Fruit fly (Drosophila melanogaster) whole organism, pupa: ENCODE measurements around the gene sphinx2.
A peak's percentile ranks its signal among the peaks of the same experiment; 100 is the strongest.

Experiments used
- CG10348 ChIP-seq: fragments of 200-800 bp; sonication (Bioruptor generic); IDR thresholded peaks from 2 replicates; pipeline ENCODE4 v1.3.6; 2022; ENCODE audit warnings: missing biosample characterization, missing genetic modification characterization
- CG12605 ChIP-seq: fragments of 200-800 bp; sonication (Bioruptor generic); IDR thresholded peaks from 2 replicates; pipeline ENCODE4 v1.3.6; 2022; ENCODE audit warnings: missing biosample characterization, missing genetic modification characterization
- CG13204 ChIP-seq: fragments of 200-800 bp; sonication (Bioruptor generic); optimal IDR thresholded peaks from 2 replicates; lab custom pipeline; 2018; ENCODE audit warnings: missing biosample characterization, mild to moderate bottlenecking, missing genetic modification characterization, moderate library complexity
- CG14655 ChIP-seq: fragments of 200-800 bp; sonication (Bioruptor generic); optimal IDR thresholded peaks from 3 replicates; lab custom pipeline; 2017; ENCODE audit warnings: mild to moderate bottlenecking, missing biosample characterization, missing genetic modification reagents, missing genetic modification characterization
- CG15710 ChIP-seq: fragments of 200-800 bp; sonication (Bioruptor generic); optimal IDR thresholded peaks from 2 replicates; lab custom pipeline; 2018; ENCODE audit warnings: missing biosample characterization, mild to moderate bottlenecking, missing genetic modification characterization, moderate library complexity
- CG17806 ChIP-seq: fragments of 200-800 bp; sonication (Bioruptor generic); optimal IDR thresholded peaks from 2 replicates; lab custom pipeline; 2018; ENCODE audit warnings: missing biosample characterization, mild to moderate bottlenecking, missing genetic modification characterization, moderate library complexity
- CG32121 ChIP-seq: fragments of 200-800 bp; sonication (Bioruptor generic); IDR thresholded peaks from 2 replicates; pipeline ENCODE4 v1.3.6; 2022; ENCODE audit warnings: missing biosample characterization, missing genetic modification characterization
- CG34367 ChIP-seq: fragments of 200-800 bp; sonication (Bioruptor generic); optimal IDR thresholded peaks from 2 replicates; lab custom pipeline; 2018; ENCODE audit warnings: missing biosample characterization, mild to moderate bottlenecking, missing genetic modification characterization
- CG4496 ChIP-seq: fragments of 200-800 bp; sonication (Bioruptor generic); IDR thresholded peaks from 3 replicates; pipeline ENCODE4 v1.3.6; 2022; ENCODE audit warnings: missing biosample characterization, missing genetic modification characterization
- CG8159 ChIP-seq: fragments of 200-800 bp; sonication (Bioruptor generic); optimal IDR thresholded peaks from 3 replicates; lab custom pipeline; 2018; ENCODE audit warnings: missing biosample characterization, mild to moderate bottlenecking, missing genetic modification characterization, moderate library complexity
- CG8301 ChIP-seq: fragments of 200-800 bp; sonication (Bioruptor generic); optimal IDR thresholded peaks from 2 replicates; lab custom pipeline; 2018; ENCODE audit warnings: missing biosample characterization, mild to moderate bottlenecking, missing genetic modification characterization
- CG9948 ChIP-seq: fragments of 200-800 bp; sonication (Bioruptor generic); optimal IDR thresholded peaks from 2 replicates; lab custom pipeline; 2018; ENCODE audit warnings: missing biosample characterization, mild to moderate bottlenecking, missing genetic modification characterization, moderate library complexity
- D1 ChIP-seq: fragments of 200-800 bp; sonication (Bioruptor generic); optimal IDR thresholded peaks from 2 replicates; lab custom pipeline; 2018; ENCODE audit warnings: missing biosample characterization, mild to moderate bottlenecking, missing genetic modification characterization, moderate library complexity
- EcR ChIP-seq: fragments of 200-800 bp; sonication (Bioruptor generic); optimal IDR thresholded peaks from 3 replicates; lab custom pipeline; 2019; ENCODE audit warnings: missing biosample characterization, missing genetic modification characterization, mild to moderate bottlenecking, moderate library complexity, missing genetic modification reagents
- Ets98B ChIP-seq: fragments of 200-800 bp; sonication (Bioruptor generic); IDR thresholded peaks from 2 replicates; pipeline ENCODE4 v1.3.6; 2022; ENCODE audit warnings: missing biosample characterization, missing genetic modification characterization
- Pif1A ChIP-seq: fragments of 200-800 bp; sonication (Bioruptor generic); optimal IDR thresholded peaks from 3 replicates; lab custom pipeline; 2016; ENCODE audit warnings: missing biosample characterization, missing genetic modification characterization
- Pif1B ChIP-seq: fragments of 200-800 bp; sonication (Bioruptor generic); optimal IDR thresholded peaks from 3 replicates; lab custom pipeline; 2016; ENCODE audit warnings: missing biosample characterization, missing genetic modification characterization
- Snoo ChIP-seq: fragments of 200-800 bp; sonication (Bioruptor generic); optimal IDR thresholded peaks from 3 replicates; lab custom pipeline; 2017; ENCODE audit warnings: missing biosample characterization, mild to moderate bottlenecking, missing genetic modification characterization, inconsistent platforms
- fd96Ca ChIP-seq: fragments of 200-800 bp; sonication (Bioruptor generic); IDR thresholded peaks from 3 replicates; pipeline ENCODE4 v1.3.6; 2022; ENCODE audit warnings: missing biosample characterization, missing genetic modification characterization
- gl ChIP-seq: fragments of 200-800 bp; sonication (Bioruptor generic); optimal IDR thresholded peaks from 2 replicates; lab custom pipeline; 2018; ENCODE audit warnings: missing biosample characterization, mild to moderate bottlenecking, missing genetic modification characterization
- rn ChIP-seq: fragments of 200-800 bp; sonication (Bioruptor generic); IDR thresholded peaks from 2 replicates; pipeline ENCODE4 v1.3.6; 2022; ENCODE audit warnings: missing biosample characterization, missing genetic modification characterization

Gene sphinx2

dm6 chr3L:7434715-7435653, 5.5 kb downstream of the sphinx2 start, which contains the start of gene Rac2:
Rac2 (minus strand) TSS chr3L:7435190.
- TF ChIP-seq CG32121 (peak; percentile 68), Ets98B (GFP tag; lab: Robert Waterston, UW) (peak; percentile 67), Pif1B (GFP tag; lab: Kevin White, UChicago) (peak; percentile 65), CG9948 (peak; percentile 45), D1 (tag; lab: Kevin White, UChicago) (no peak), EcR (GFP tag; lab: Kevin White, UChicago) (peak; percentile 68), Pif1A (GFP tag; lab: Kevin White, UChicago) (peak; percentile 53), rn (GFP tag; lab: Robert Waterston, UW) (no peak), CG13204 (GFP tag; lab: Kevin White, UChicago) (peak; percentile 64), gl (tag; lab: Kevin White, UChicago) (peak; percentile 52), fd96Ca (GFP tag; lab: Robert Waterston, UW) (peak; percentile 74; the same call in 2 of the 3 replicates), CG8301 (tag; lab: Kevin White, UChicago) (peak; percentile 58), Snoo (tag; lab: Kevin White, UChicago) (peak; percentile 21), CG15710 (tag; lab: Kevin White, UChicago) (peak; percentile 20), CG17806 (tag; lab: Kevin White, UChicago) (peak; percentile 10), CG34367 (tag; lab: Kevin White, UChicago) (peak; percentile 26), CG8159 (peak; percentile 48), CG14655 (GFP tag; lab: Kevin White, UChicago) (peak; percentile 63), CG10348 (no peak), CG12605 (GFP tag; lab: Robert Waterston, UW) (peak; percentile 57), CG4496 (GFP tag; lab: Robert Waterston, UW) (peak; percentile 72)

- TF ChIP-seq CG13204 (GFP tag; lab: Kevin White, UChicago) (no peak), CG10348 (no peak), CG32121 (no peak), fd96Ca (GFP tag; lab: Robert Waterston, UW) (no peak), CG17806 (tag; lab: Kevin White, UChicago) (no peak), Ets98B (GFP tag; lab: Robert Waterston, UW) (no peak), CG9948 (no peak)
Observed at dm6 chr3L:7434198-7434597, 6.3 kb downstream of the sphinx2 start.

- TF ChIP-seq CG32121 (peak; percentile 74; the same call in 1 of the 2 replicates), Snoo (tag; lab: Kevin White, UChicago) (no peak), rn (GFP tag; lab: Robert Waterston, UW) (peak; percentile 50; the same call in 1 of the 2 replicates), CG8159 (peak; percentile 39), Pif1B (GFP tag; lab: Kevin White, UChicago) (no peak), CG12605 (GFP tag; lab: Robert Waterston, UW) (peak; percentile 74), CG15710 (tag; lab: Kevin White, UChicago) (peak; percentile 9), Ets98B (GFP tag; lab: Robert Waterston, UW) (peak; percentile 65), Pif1A (GFP tag; lab: Kevin White, UChicago) (no peak), CG4496 (GFP tag; lab: Robert Waterston, UW) (peak; percentile 79), CG9948 (peak; percentile 56), CG34367 (tag; lab: Kevin White, UChicago) (peak; percentile 42), CG13204 (GFP tag; lab: Kevin White, UChicago) (peak; percentile 28), CG14655 (GFP tag; lab: Kevin White, UChicago) (peak; percentile 56), D1 (tag; lab: Kevin White, UChicago) (peak; percentile 27), CG10348 (no peak), fd96Ca (GFP tag; lab: Robert Waterston, UW) (peak; percentile 66; the same call in 2 of the 3 replicates), gl (tag; lab: Kevin White, UChicago) (peak; percentile 64), EcR (GFP tag; lab: Kevin White, UChicago) (peak; percentile 76), CG17806 (tag; lab: Kevin White, UChicago) (peak; percentile 33), CG8301 (tag; lab: Kevin White, UChicago) (peak; percentile 34)
Observed at dm6 chr3L:7433325-7433827, 7.2 kb downstream of the sphinx2 start.

dm6 chr3L:7432811-7433324, 7.7 kb downstream of the sphinx2 start:
- TF ChIP-seq Snoo (tag; lab: Kevin White, UChicago) (no peak), CG15710 (tag; lab: Kevin White, UChicago) (no peak), Pif1A (GFP tag; lab: Kevin White, UChicago) (no peak), EcR (GFP tag; lab: Kevin White, UChicago) (no peak), CG14655 (GFP tag; lab: Kevin White, UChicago) (no peak), gl (tag; lab: Kevin White, UChicago) (no peak), CG13204 (GFP tag; lab: Kevin White, UChicago) (no peak), Ets98B (GFP tag; lab: Robert Waterston, UW) (no peak), D1 (tag; lab: Kevin White, UChicago) (no peak), CG4496 (GFP tag; lab: Robert Waterston, UW) (no peak), rn (GFP tag; lab: Robert Waterston, UW) (no peak), CG10348 (no peak), CG17806 (tag; lab: Kevin White, UChicago) (no peak), CG8301 (tag; lab: Kevin White, UChicago) (no peak)
